Worm (Caenorhabditis elegans): ENCODE data around the gene nuo-4.

The nuo-4 gene

DNA sequence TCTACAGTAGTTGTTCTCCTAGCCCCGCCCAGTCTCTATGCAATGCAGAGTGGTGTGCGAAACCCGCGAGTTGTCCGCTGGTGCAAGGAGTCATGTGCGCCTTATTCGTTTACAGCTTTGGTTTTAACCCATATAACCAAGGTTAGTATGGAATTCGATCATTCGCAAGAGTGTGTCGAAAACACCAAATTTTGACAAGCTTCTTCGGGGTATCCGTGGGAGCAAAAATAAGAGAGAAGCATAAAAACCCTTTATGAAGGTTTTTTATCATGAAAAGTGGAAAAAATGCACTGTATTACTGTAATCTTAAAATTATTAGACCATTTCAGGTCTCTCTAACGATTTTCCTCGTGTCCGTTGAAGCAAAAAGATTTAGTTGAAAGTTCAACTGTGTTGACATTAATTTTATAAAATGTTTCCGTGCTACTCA is 16.4 kb downstream of the nuo-4 start (continued):
- TF ChIP-seq D2030.7 (GFP tag; IDR thresholded peaks at IDR 0.05) = peak; percentile 92
- TF ChIP-seq madf-3 (GFP tag; IDR thresholded peaks at IDR 0.05) = peak; percentile 77; the same call in 1 of the 2 replicates
- TF ChIP-seq Y53F4B.3 (GFP tag; IDR thresholded peaks at IDR 0.05) = 0 out of 2 replicates have a peak, but pooled peaks have one; percentile 4
- peak; percentile 80 for TF ChIP-seq ekl-4 (GFP tag; IDR thresholded peaks at IDR 0.05)
- peak; percentile 4 for TF ChIP-seq ztf-18 (tag; optimal IDR thresholded peaks at IDR 0.05)
- no peak for TF ChIP-seq nhr-179 (tag; optimal IDR thresholded peaks at IDR 0.05)
- TF ChIP-seq snpc-4 (GFP tag; optimal IDR thresholded peaks at IDR 0.05) = peak; percentile 96
- peak; percentile 96 to 98 (median 97) for TF ChIP-seq snpc-4 (tag; optimal IDR thresholded peaks at IDR 0.05)
- TF ChIP-seq B0336.3 (GFP tag; IDR thresholded peaks at IDR 0.05) = no peak
- TF ChIP-seq rcor-1 (GFP tag; IDR thresholded peaks at IDR 0.05) = peak; percentile 58; the same call in 1 of the 2 replicates
- peak; percentile 90 for TF ChIP-seq pbrm-1 (GFP tag; IDR thresholded peaks at IDR 0.05)
- peak; percentile 18; the same call in 1 of the 2 replicates for TF ChIP-seq lin-26 (GFP tag; IDR thresholded peaks at IDR 0.05)
- 0 out of 2 replicates have a peak, but pooled peaks have one; percentile 7 for TF ChIP-seq madf-8 (GFP tag; conservative IDR thresholded peaks at IDR 0.05)
- TF ChIP-seq madf-6 (GFP tag; IDR thresholded peaks at IDR 0.05) = peak; percentile 64
- TF ChIP-seq ama-1 (optimal IDR thresholded peaks at IDR 0.05) = peak; percentile 19
- peak in 1 of 2 experiments; percentile 11 for TF ChIP-seq ama-1 (GFP tag; optimal IDR thresholded peaks at IDR 0.05)
- peak; percentile 56 for TF ChIP-seq hsf-1 (GFP tag; IDR thresholded peaks at IDR 0.05)
- TF ChIP-seq F33H1.4 (GFP tag; IDR thresholded peaks at IDR 0.05) = peak; percentile 56
- peak; percentile 89 for TF ChIP-seq snpc-1.3 (tag; optimal IDR thresholded peaks at IDR 0.05; ENCODE audit: insufficient read depth)
- peak; percentile 71 for TF ChIP-seq lsl-1 (GFP tag; optimal IDR thresholded peaks at IDR 0.05)
- peak in 1 of 2 experiments; percentile 44 for TF ChIP-seq rec-8 (tag; optimal IDR thresholded peaks at IDR 0.05)
- TF ChIP-seq C17E4.6 (GFP tag; IDR thresholded peaks at IDR 0.05) = peak; percentile 60
- peak; percentile 83 for TF ChIP-seq nfyb-1 (GFP tag; IDR thresholded peaks at IDR 0.05)
- TF ChIP-seq xnd-1 (tag; optimal IDR thresholded peaks at IDR 0.05) = no peak
- TF ChIP-seq snpc-3.4 (tag; optimal IDR thresholded peaks at IDR 0.05) = peak; percentile 95
- TF ChIP-seq aptf-2 (GFP tag; conservative IDR thresholded peaks at IDR 0.05) = no peak
- TF ChIP-seq dox-1 (GFP tag; IDR thresholded peaks at IDR 0.05) = peak; percentile 78
- TF ChIP-seq tbp1 (GFP tag; optimal IDR thresholded peaks at IDR 0.05) = peak; percentile 78
- TF ChIP-seq tbx-9 (tag; optimal IDR thresholded peaks at IDR 0.05; ENCODE audit: borderline replicate concordance) = no peak
- no peak for TF ChIP-seq fkh-3 (tag; optimal IDR thresholded peaks at IDR 0.05)

DNA sequence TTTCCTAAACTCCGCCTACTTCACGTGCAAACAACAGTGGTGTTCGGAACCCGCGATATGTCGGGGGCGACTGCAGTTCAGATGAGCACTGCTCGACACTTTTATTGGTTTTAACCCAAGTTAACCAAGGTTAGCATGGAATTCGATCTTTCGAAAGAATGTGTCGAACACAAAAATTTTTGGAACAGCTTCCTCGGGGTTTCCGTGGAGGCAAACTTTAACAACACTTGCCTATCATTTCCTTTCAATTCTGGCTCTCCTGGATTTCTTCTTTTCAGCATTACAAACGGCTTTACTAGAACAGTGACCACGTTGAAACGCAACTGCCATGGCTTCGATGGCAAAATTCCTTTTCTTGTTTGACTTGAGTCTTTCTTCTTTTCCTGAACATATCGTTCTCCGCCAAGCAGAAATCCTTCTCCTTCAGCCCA is 17.3 kb downstream of the nuo-4 start:
- peak; percentile 90 for TF ChIP-seq dpff-1 (tag; optimal IDR thresholded peaks at IDR 0.05)
- peak; percentile 97 for TF ChIP-seq attf-6 (GFP tag; IDR thresholded peaks at IDR 0.05)
- no peak for TF ChIP-seq cebp-1 (GFP tag; IDR thresholded peaks at IDR 0.05)
- peak; percentile 64 for TF ChIP-seq cebp-1 (tag; optimal IDR thresholded peaks at IDR 0.05)
- peak; percentile 98 for TF ChIP-seq snpc-4 (GFP tag; optimal IDR thresholded peaks at IDR 0.05)
- TF ChIP-seq snpc-4 (tag; optimal IDR thresholded peaks at IDR 0.05) = peak; percentile 98 to 100 (median 99)
- peak; percentile 41 for TF ChIP-seq ceh-79 (tag; optimal IDR thresholded peaks at IDR 0.05)
- peak; percentile 40 for TF ChIP-seq chd-7 (tag; optimal IDR thresholded peaks at IDR 0.05)
- no peak for TF ChIP-seq sdz-38 (tag; optimal IDR thresholded peaks at IDR 0.05)
- peak; percentile 86 for TF ChIP-seq rcor-1 (GFP tag; IDR thresholded peaks at IDR 0.05)
- peak; percentile 51; the same call in 1 of the 2 replicates for TF ChIP-seq F33H1.4 (GFP tag; IDR thresholded peaks at IDR 0.05)
- peak; percentile 97 for TF ChIP-seq D2030.7 (GFP tag; IDR thresholded peaks at IDR 0.05)
- peak; percentile 82 for TF ChIP-seq lin-54 (GFP tag; optimal IDR thresholded peaks at IDR 0.05)
- TF ChIP-seq tbx-9 (tag; optimal IDR thresholded peaks at IDR 0.05; ENCODE audit: borderline replicate concordance) = peak; percentile 11
- TF ChIP-seq sea-2 (GFP tag; IDR thresholded peaks at IDR 0.05) = no peak
- no peak for TF ChIP-seq nhr-90 (tag; optimal IDR thresholded peaks at IDR 0.05)
- no peak for TF ChIP-seq efl-1 (GFP tag; optimal IDR thresholded peaks at IDR 0.05)
- TF ChIP-seq madf-8 (GFP tag; conservative IDR thresholded peaks at IDR 0.05) = 0 out of 2 replicates have a peak, but pooled peaks have one; percentile 16
- TF ChIP-seq Y79H2A.3 (GFP tag; conservative IDR thresholded peaks at IDR 0.05) = no peak
- TF ChIP-seq ama-1 (optimal IDR thresholded peaks at IDR 0.05) = peak; percentile 82
- no peak for TF ChIP-seq ama-1 (GFP tag; optimal IDR thresholded peaks at IDR 0.05)
- peak; percentile 61; the same call in 1 of the 2 replicates for TF ChIP-seq attf-3 (GFP tag; conservative IDR thresholded peaks at IDR 0.05)
- peak; percentile 93 for TF ChIP-seq hmg-1.2 (GFP tag; IDR thresholded peaks at IDR 0.05)
- TF ChIP-seq madf-3 (GFP tag; IDR thresholded peaks at IDR 0.05) = no peak
- TF ChIP-seq ztf-6 (GFP tag; IDR thresholded peaks at IDR 0.05) = no peak
- TF ChIP-seq athp-1 (tag; optimal IDR thresholded peaks at IDR 0.05) = peak; percentile 47
- 0 out of 2 replicates have a peak, but pooled peaks have one; percentile 31 for TF ChIP-seq hmg-20 (GFP tag; IDR thresholded peaks at IDR 0.05)

Data from whole organism, young adult.